Worm (Caenorhabditis elegans): ENCODE measurements around the gene srh-304.

ce11 chrV:17871049-17871448, 42.6 kb downstream of the srh-304 start, which contains the start of gene phf-14:
- TF ChIP-seq aptf-3 (GFP tag; IDR thresholded peaks at IDR 0.05) (no peak), zfh-2 (GFP tag; conservative IDR thresholded peaks at IDR 0.05) (no peak), F22D6.2 (tag; optimal IDR thresholded peaks at IDR 0.05) (no peak)

Data from whole organism, young adult.